Fruit fly (Drosophila melanogaster): Measurements from ENCODE around the gene Fur1.
A peak's percentile ranks its signal among the peaks of the same experiment; 100 is the strongest.

The Fur1 gene

dm6 chr3R:25445546-25446400, 27.1 kb downstream of the Fur1 start (continued):
- TF ChIP-seq Med (GFP tag) = peak; percentile 62
- peak; percentile 55; the same call in 1 of the 3 replicates for TF ChIP-seq CG14860 (GFP tag; IDR thresholded peaks at IDR 0.05; ENCODE audit: partially characterized antibody)
- peak; percentile 60 for TF ChIP-seq wor (GFP tag; IDR thresholded peaks at IDR 0.05)
- TF ChIP-seq br (optimal IDR thresholded peaks at IDR 0.05) = no peak
- peak; percentile 33 for TF ChIP-seq Side (GFP tag; optimal IDR thresholded peaks at IDR 0.05)
- peak; percentile 33 for TF ChIP-seq CG33213 (GFP tag; optimal IDR thresholded peaks at IDR 0.05)
- no peak for TF ChIP-seq z (GFP tag; IDR thresholded peaks at IDR 0.05)
- peak; percentile 29 for TF ChIP-seq CG12236 (GFP tag; optimal IDR thresholded peaks at IDR 0.05)
- TF ChIP-seq ac (GFP tag; optimal IDR thresholded peaks at IDR 0.05) = peak; percentile 41
- TF ChIP-seq Tbp (GFP tag; optimal IDR thresholded peaks at IDR 0.05) = no peak
- no peak for TF ChIP-seq CG31224 (GFP tag; IDR thresholded peaks at IDR 0.05)
- TF ChIP-seq lmd (GFP tag; IDR thresholded peaks at IDR 0.05) = no peak; the same call in 1 of the 2 replicates
- TF ChIP-seq Sin3A (optimal IDR thresholded peaks at IDR 0.05) = no peak
- peak; percentile 21; the same call in 1 of the 2 replicates for TF ChIP-seq CG11696 (GFP tag; IDR thresholded peaks at IDR 0.05)
- peak; percentile 76 for TF ChIP-seq da (GFP tag; optimal IDR thresholded peaks at IDR 0.05)
- TF ChIP-seq CG34422 (GFP tag; IDR thresholded peaks at IDR 0.05) = peak; percentile 82
- peak; percentile 33 for TF ChIP-seq CG1792 (GFP tag; optimal IDR thresholded peaks at IDR 0.05)
- TF ChIP-seq HLH3B (GFP tag; IDR thresholded peaks at IDR 0.05) = peak; percentile 79
- TF ChIP-seq CG15269 (tag; optimal IDR thresholded peaks at IDR 0.05) = peak; percentile 27
- TF ChIP-seq CG10462 (GFP tag; optimal IDR thresholded peaks at IDR 0.05) = peak; percentile 47
- peak; percentile 43; the same call in 1 of the 2 replicates for TF ChIP-seq CG10366 (GFP tag; IDR thresholded peaks at IDR 0.05)

- TF ChIP-seq ken (GFP tag; IDR thresholded peaks at IDR 0.05) (no peak), Mrtf (GFP tag; IDR thresholded peaks at IDR 0.05) (no peak), CG17802 (tag; optimal IDR thresholded peaks at IDR 0.05) (no peak), exex (tag; optimal IDR thresholded peaks at IDR 0.05) (peak; percentile 35)
Observed at dm6 chr3R:25438353-25438986, 34.4 kb downstream of the Fur1 start.

- peak; percentile 35 for TF ChIP-seq sens (GFP tag)
- TF ChIP-seq ssp (GFP tag; IDR thresholded peaks at IDR 0.05) = no peak
- no peak for TF ChIP-seq sc (optimal IDR thresholded peaks at IDR 0.05)
- TF ChIP-seq sc (GFP tag; optimal IDR thresholded peaks at IDR 0.05) = no peak
- TF ChIP-seq CG15269 (tag; optimal IDR thresholded peaks at IDR 0.05) = peak; percentile 70
- no peak for TF ChIP-seq CG15479 (GFP tag; optimal IDR thresholded peaks at IDR 0.05)
- no peak for TF ChIP-seq Oaz (GFP tag; IDR thresholded peaks at IDR 0.05)
- TF ChIP-seq CG4820 (GFP tag; optimal IDR thresholded peaks at IDR 0.05) = no peak
- peak; percentile 83; the same call in 3 of the 4 replicates for TF ChIP-seq chinmo (GFP tag; IDR thresholded peaks at IDR 0.05; ENCODE audit: partially characterized antibody)
- TF ChIP-seq CG10209 (GFP tag; optimal IDR thresholded peaks at IDR 0.05) = no peak
- no peak for TF ChIP-seq ara (GFP tag; IDR thresholded peaks at IDR 0.05)
- no peak for TF ChIP-seq CG1024 (GFP tag; IDR thresholded peaks at IDR 0.05)
- no peak for TF ChIP-seq CG16863 (GFP tag; optimal IDR thresholded peaks at IDR 0.05)
- no peak for TF ChIP-seq vfl (GFP tag; optimal IDR thresholded peaks at IDR 0.05)
- TF ChIP-seq CG13296 (GFP tag; optimal IDR thresholded peaks at IDR 0.05) = no peak
- TF ChIP-seq CG12104 (GFP tag; optimal IDR thresholded peaks at IDR 0.05) = no peak
- no peak for TF ChIP-seq gro (GFP tag; optimal IDR thresholded peaks at IDR 0.05)
- TF ChIP-seq yki (optimal IDR thresholded peaks at IDR 0.05) = no peak
- TF ChIP-seq z (GFP tag; IDR thresholded peaks at IDR 0.05) = peak; percentile 69; the same call in 1 of the 3 replicates
- no peak for TF ChIP-seq mam (GFP tag; optimal IDR thresholded peaks at IDR 0.05)
- no peak for TF ChIP-seq HLH54F (GFP tag; optimal IDR thresholded peaks at IDR 0.05)
- TF ChIP-seq B-H1 (GFP tag; IDR thresholded peaks at IDR 0.05) = no peak
- TF ChIP-seq C15 (GFP tag; IDR thresholded peaks at IDR 0.05) = no peak
- no peak for TF ChIP-seq Lhr (GFP tag; optimal IDR thresholded peaks at IDR 0.05)
- TF ChIP-seq Tbp (GFP tag; optimal IDR thresholded peaks at IDR 0.05) = no peak
- no peak for TF ChIP-seq toy (GFP tag; IDR thresholded peaks at IDR 0.05)
- TF ChIP-seq Antp (GFP tag; optimal IDR thresholded peaks at IDR 0.05) = no peak
Observed at dm6 chr3R:25437254-25437810, 35.5 kb downstream of the Fur1 start.
